Fruit fly (Drosophila melanogaster): ENCODE measurements around the gene CG32713.

- TF ChIP-seq CG15336 (GFP tag; IDR thresholded peaks at IDR 0.05) (no peak), fd85E (GFP tag; optimal IDR thresholded peaks at IDR 0.05) (no peak), ss (GFP tag; optimal IDR thresholded peaks at IDR 0.05) (no peak), Eip75B (GFP tag; optimal IDR thresholded peaks at IDR 0.05) (no peak)
These were observed 41.7 kb upstream of the CG32713 start for dm6 chrX:8499151-8499550.
